Fruit fly (Drosophila melanogaster): Measurements from ENCODE around the gene CG32533.

The CG32533 gene

DNA sequence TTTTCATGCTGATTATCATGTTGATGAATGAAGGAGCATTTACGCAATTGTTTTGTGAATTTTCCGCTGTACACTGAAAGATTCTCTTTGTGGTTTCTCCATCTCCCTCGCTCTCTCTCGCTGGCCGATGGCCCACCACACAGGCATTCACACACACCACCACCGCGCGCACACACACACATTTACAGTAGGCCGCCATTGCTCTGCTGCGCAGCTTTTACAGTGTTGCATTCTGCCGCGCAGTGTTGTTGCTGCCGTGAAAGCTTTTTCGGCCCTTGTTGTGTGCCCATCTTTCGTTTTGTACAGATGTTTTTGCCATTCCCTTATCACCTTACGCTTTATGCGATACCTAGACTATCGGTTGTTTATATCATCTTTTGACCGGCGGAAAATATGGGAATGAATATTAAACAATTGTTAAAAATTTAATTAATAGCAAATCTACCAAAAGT is 17.6 kb upstream of the CG32533 start (continued):
- TF ChIP-seq Fer1 (GFP tag; optimal IDR thresholded peaks at IDR 0.05) (peak; percentile 37), CG15269 (tag; optimal IDR thresholded peaks at IDR 0.05) (peak; percentile 8), row (GFP tag; IDR thresholded peaks at IDR 0.05) (peak; percentile 50; the same call in 2 of the 3 replicates), CG13894 (tag; optimal IDR thresholded peaks at IDR 0.05) (peak; percentile 43), HmgD (GFP tag; optimal IDR thresholded peaks at IDR 0.05) (peak; percentile 26), abd-A (tag; optimal IDR thresholded peaks at IDR 0.05) (peak; percentile 23), phol (tag; optimal IDR thresholded peaks at IDR 0.05) (peak; percentile 97), HLH4C (GFP tag; IDR thresholded peaks at IDR 0.05; ENCODE audit: partially characterized antibody) (peak; percentile 52; the same call in 2 of the 3 replicates), CG9727 (GFP tag; optimal IDR thresholded peaks at IDR 0.05) (no peak), Rfx (GFP tag; IDR thresholded peaks at IDR 0.05) (peak; percentile 46; the same call in 1 of the 2 replicates), mirr (GFP tag; optimal IDR thresholded peaks at IDR 0.05) (peak; percentile 77), gt (GFP tag; IDR thresholded peaks at IDR 0.05) (no peak), CG5245 (GFP tag; optimal IDR thresholded peaks at IDR 0.05) (no peak), HLHmδ (GFP tag; optimal IDR thresholded peaks at IDR 0.05) (peak; percentile 61), CG7987 (GFP tag; optimal IDR thresholded peaks at IDR 0.05) (peak; percentile 21), Dad (GFP tag; optimal IDR thresholded peaks at IDR 0.05) (peak; percentile 12), CG8478 (optimal IDR thresholded peaks at IDR 0.05) (peak; percentile 91), sug (tag; optimal IDR thresholded peaks at IDR 0.05) (peak; percentile 47), jing (GFP tag; optimal IDR thresholded peaks at IDR 0.05) (no peak), Sin3A (optimal IDR thresholded peaks at IDR 0.05) (no peak), MESR4 (GFP tag; optimal IDR thresholded peaks at IDR 0.05) (peak; percentile 13), psq (GFP tag; optimal IDR thresholded peaks at IDR 0.05) (peak; percentile 80), CG7963 (GFP tag; IDR thresholded peaks at IDR 0.05; ENCODE audit: partially characterized antibody) (peak; percentile 30; the same call in 1 of the 3 replicates), CG14710 (tag; optimal IDR thresholded peaks at IDR 0.05) (peak; percentile 11), Fer3 (tag; optimal IDR thresholded peaks at IDR 0.05) (no peak), CG6813 (GFP tag; optimal IDR thresholded peaks at IDR 0.05) (no peak), Lim3 (GFP tag; IDR thresholded peaks at IDR 0.05) (no peak), CG7786 (GFP tag; optimal IDR thresholded peaks at IDR 0.05) (peak; percentile 3), CG18599 (GFP tag; optimal IDR thresholded peaks at IDR 0.05) (no peak), sna (GFP tag; IDR thresholded peaks at IDR 0.05; ENCODE audit: partially characterized antibody) (peak; percentile 72), kni (GFP tag; optimal IDR thresholded peaks at IDR 0.05) (peak; percentile 15), amos (GFP tag; IDR thresholded peaks at IDR 0.05; ENCODE audit: partially characterized antibody) (peak; percentile 78; the same call in 1 of the 2 replicates), Atf6 (GFP tag; IDR thresholded peaks at IDR 0.05) (peak; percentile 17; the same call in 1 of the 2 replicates), chinmo (GFP tag; IDR thresholded peaks at IDR 0.05; ENCODE audit: partially characterized antibody) (peak; percentile 97), Side (GFP tag; optimal IDR thresholded peaks at IDR 0.05) (no peak), Spps (tag; optimal IDR thresholded peaks at IDR 0.05) (no peak), tin (GFP tag; optimal IDR thresholded peaks at IDR 0.05) (no peak), Optix (GFP tag; IDR thresholded peaks at IDR 0.05) (no peak), CG2678 (tag; optimal IDR thresholded peaks at IDR 0.05) (no peak), chm (GFP tag; IDR thresholded peaks at IDR 0.05) (0 out of 2 replicates have a peak, but pooled peaks have one; percentile 29), CG13424 (tag; optimal IDR thresholded peaks at IDR 0.05) (no peak), Dll (GFP tag; IDR thresholded peaks at IDR 0.05; ENCODE audit: partially characterized antibody) (peak; percentile 77), CG10462 (GFP tag; optimal IDR thresholded peaks at IDR 0.05) (no peak), YL-1 (GFP tag; optimal IDR thresholded peaks at IDR 0.05) (peak; percentile 33), Doc3 (GFP tag; IDR thresholded peaks at IDR 0.05; ENCODE audit: partially characterized antibody) (peak; percentile 62; the same call in 2 of the 3 replicates), chn (GFP tag; optimal IDR thresholded peaks at IDR 0.05) (peak; percentile 19), zen2 (GFP tag; IDR thresholded peaks at IDR 0.05; ENCODE audit: partially characterized antibody) (peak; percentile 58; the same call in 1 of the 3 replicates), CG15514 (GFP tag; optimal IDR thresholded peaks at IDR 0.05) (peak; percentile 81), Hr78 (GFP tag; optimal IDR thresholded peaks at IDR 0.05) (no peak)
